Fruit fly (Drosophila melanogaster): ENCODE results near the gene CG33263.

CG33263 gene

DNA sequence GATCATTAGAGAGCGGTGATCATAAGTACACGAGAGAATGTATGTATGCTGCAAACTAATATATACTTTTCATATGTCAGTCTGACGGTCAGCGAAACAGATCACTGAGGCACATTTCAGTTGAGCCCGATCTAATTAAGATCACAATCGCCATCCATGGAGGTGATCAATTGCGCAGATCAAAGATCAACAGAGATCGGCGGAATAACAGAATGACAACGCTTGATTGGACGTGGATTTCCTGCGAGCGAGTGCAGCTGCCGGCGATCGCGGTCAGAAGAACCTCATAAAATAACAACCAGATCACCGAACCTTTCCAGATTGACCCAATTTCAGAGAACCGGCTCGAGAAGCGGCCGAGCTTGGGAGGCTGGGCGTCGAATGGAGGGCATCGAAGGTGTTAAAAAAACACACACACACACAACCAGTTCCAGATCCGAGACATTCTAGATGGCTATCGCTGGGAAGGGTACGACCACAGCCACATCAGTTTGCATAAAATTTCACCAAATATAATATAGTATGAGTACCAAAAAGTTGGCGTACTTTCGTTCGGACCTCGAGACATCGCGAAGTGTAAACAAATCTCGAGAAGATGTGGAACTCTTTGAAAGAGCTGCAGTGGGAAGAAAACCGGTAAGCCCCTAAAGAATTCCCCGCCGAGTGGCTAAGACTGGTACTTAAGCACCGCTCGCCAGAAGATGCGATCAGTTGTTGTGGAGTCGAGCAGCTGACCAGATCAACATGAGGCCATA lies 41.7 kb downstream of the CG33263 start, which contains the start of gene ImpL1:
Gene ImpL1 (plus strand): TSS at position 705 of the 755 bp plus-strand sequence.
- TF ChIP-seq CG6254 (GFP tag; optimal IDR thresholded peaks at IDR 0.05), result no peak
- TF ChIP-seq Ets65A (GFP tag), result peak; percentile 36

- TF ChIP-seq Blimp-1 (GFP tag; optimal IDR thresholded peaks at IDR 0.05) (peak; percentile 98), Vsx1 (GFP tag; optimal IDR thresholded peaks at IDR 0.05) (no peak), Dbx (GFP tag; IDR thresholded peaks at IDR 0.05) (no peak), jigr1 (GFP tag; IDR thresholded peaks at IDR 0.05) (no peak), Nf-YC (tag; optimal IDR thresholded peaks at IDR 0.05) (no peak), Ets65A (GFP tag) (peak; percentile 26), cas (GFP tag; IDR thresholded peaks at IDR 0.05) (no peak)
Measured at dm6 chr3L:13381160-13381559, 42.8 kb downstream of the CG33263 start, which contains the start of gene CG14107. CG14107 (minus strand) TSS chr3L:13381346.

- no peak for TF ChIP-seq CG8281 (tag; optimal IDR thresholded peaks at IDR 0.05)
- TF ChIP-seq tll (GFP tag; optimal IDR thresholded peaks at IDR 0.05), result peak in 1 of 2 experiments; percentile 87
- TF ChIP-seq cad (GFP tag; optimal IDR thresholded peaks at IDR 0.05), result peak; percentile 99
- TF ChIP-seq repo (GFP tag; optimal IDR thresholded peaks at IDR 0.05), result no peak
- TF ChIP-seq zen (tag; optimal IDR thresholded peaks at IDR 0.05), result peak; percentile 98
- TF ChIP-seq CG7271 (tag; optimal IDR thresholded peaks at IDR 0.05), result peak; percentile 70
- TF ChIP-seq CG15479 (GFP tag; optimal IDR thresholded peaks at IDR 0.05), result peak; percentile 49
- TF ChIP-seq twi (tag; optimal IDR thresholded peaks at IDR 0.05), result peak; percentile 54
Measured at dm6 chr3L:13378202-13378601, 45.8 kb downstream of the CG33263 start, which contains the start of gene SNCF. SNCF (plus strand) TSS chr3L:13378583.

- TF ChIP-seq Deaf1 (tag; optimal IDR thresholded peaks at IDR 0.05), result no peak
- TF ChIP-seq kay (GFP tag; optimal IDR thresholded peaks at IDR 0.05), result no peak
- TF ChIP-seq CG12744 (GFP tag; optimal IDR thresholded peaks at IDR 0.05), result no peak
- no peak for TF ChIP-seq HLH54F (GFP tag; optimal IDR thresholded peaks at IDR 0.05)
- no peak for TF ChIP-seq row (GFP tag; IDR thresholded peaks at IDR 0.05)
- peak; percentile 0 for TF ChIP-seq Ets65A (GFP tag)
- no peak for TF ChIP-seq CG1233 (GFP tag; optimal IDR thresholded peaks at IDR 0.05)
Measured at dm6 chr3L:13377657-13378056, 46.3 kb downstream of the CG33263 start, which contains the start of gene CG14111. CG14111 (plus strand) TSS chr3L:13377957.
